Fruit fly (Drosophila melanogaster): ENCODE results near the gene CG33290.

Gene CG33290

DNA sequence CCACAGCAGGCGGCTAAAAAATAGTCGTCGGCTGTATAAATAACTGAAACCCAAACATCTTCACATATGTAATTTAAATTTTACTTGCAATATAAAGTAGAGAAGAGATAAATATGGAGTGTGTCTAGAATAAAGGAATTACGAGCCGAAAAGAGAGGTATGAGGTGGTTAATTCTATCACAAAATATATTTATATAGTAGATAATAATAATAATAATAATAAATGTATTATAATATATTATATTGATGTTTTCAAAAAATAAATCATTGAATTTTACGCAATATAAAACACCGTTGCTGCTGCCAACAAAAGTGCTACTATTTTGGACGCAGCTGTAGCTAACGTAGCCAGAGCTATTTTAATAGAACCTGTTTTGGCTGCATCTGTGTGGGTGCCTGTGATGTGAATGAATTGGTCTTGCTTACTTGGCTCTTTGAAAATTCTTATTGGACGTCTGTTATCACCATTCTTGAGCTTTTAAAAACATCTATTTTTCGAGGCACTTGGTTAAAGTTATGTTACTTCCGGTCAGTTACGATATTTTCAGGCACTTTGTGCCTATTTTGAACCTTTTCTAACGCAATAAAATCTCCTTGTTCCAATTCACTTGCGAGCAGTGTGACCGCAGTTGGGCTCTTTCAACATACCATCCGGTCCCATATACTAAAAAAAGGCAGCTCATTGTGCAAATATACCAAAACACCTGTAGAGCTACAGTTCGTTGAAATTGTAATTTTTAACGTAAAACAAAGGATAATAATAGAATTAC is 45.1 kb upstream of the CG33290 start, which contains the start of gene Hr78 (continued):
- TF ChIP-seq zen (tag; optimal IDR thresholded peaks at IDR 0.05) (peak; percentile 65), vnd (GFP tag; IDR thresholded peaks at IDR 0.05; ENCODE audit: partially characterized antibody) (no peak), phol (tag; optimal IDR thresholded peaks at IDR 0.05) (peak; percentile 79), CG11247 (GFP tag; IDR thresholded peaks at IDR 0.05) (no peak; the same call in 1 of the 2 replicates), mld (GFP tag; IDR thresholded peaks at IDR 0.05; ENCODE audit: partially characterized antibody) (no peak), CG10565 (GFP tag; optimal IDR thresholded peaks at IDR 0.05) (no peak), Fer3 (tag; optimal IDR thresholded peaks at IDR 0.05) (peak; percentile 78), Stat92E (GFP tag; optimal IDR thresholded peaks at IDR 0.05) (peak in 1 of 3 experiments; percentile 40), CG34224 (GFP tag; IDR thresholded peaks at IDR 0.05; ENCODE audit: partially characterized antibody) (0 out of 3 replicates have a peak, but pooled peaks have one; percentile 35), Asciz (GFP tag; optimal IDR thresholded peaks at IDR 0.05) (peak; percentile 86), jing (GFP tag; optimal IDR thresholded peaks at IDR 0.05) (no peak), NFAT (GFP tag; IDR thresholded peaks at IDR 0.05) (no peak; the same call in 1 of the 2 replicates), gsb (GFP tag; IDR thresholded peaks at IDR 0.05) (0 out of 2 replicates have a peak, but pooled peaks have one; percentile 45), CG7372 (GFP tag; IDR thresholded peaks at IDR 0.05) (peak; percentile 66), Mes4 (GFP tag; optimal IDR thresholded peaks at IDR 0.05) (no peak), CG4360 (GFP tag; IDR thresholded peaks at IDR 0.05) (peak; percentile 41), Deaf1 (tag; optimal IDR thresholded peaks at IDR 0.05) (peak; percentile 69), Aef1 (GFP tag; IDR thresholded peaks at IDR 0.05) (peak; percentile 42; the same call in 1 of the 3 replicates), CG12104 (GFP tag; optimal IDR thresholded peaks at IDR 0.05) (peak; percentile 70), CG13894 (tag; optimal IDR thresholded peaks at IDR 0.05) (no peak), CG6689 (GFP tag; IDR thresholded peaks at IDR 0.05) (peak; percentile 82), tna (GFP tag; IDR thresholded peaks at IDR 0.05; ENCODE audit: partially characterized antibody) (no peak), inv (GFP tag; IDR thresholded peaks at IDR 0.05; ENCODE audit: partially characterized antibody) (no peak), cad (GFP tag; optimal IDR thresholded peaks at IDR 0.05) (peak; percentile 21), ash1 (GFP tag; optimal IDR thresholded peaks at IDR 0.05) (no peak), CG3281 (GFP tag; optimal IDR thresholded peaks at IDR 0.05) (peak; percentile 89), CG13296 (GFP tag; optimal IDR thresholded peaks at IDR 0.05) (peak; percentile 92), Dfd (GFP tag; optimal IDR thresholded peaks at IDR 0.05) (no peak), CG18599 (GFP tag; optimal IDR thresholded peaks at IDR 0.05) (peak; percentile 89), Dip3 (GFP tag; optimal IDR thresholded peaks at IDR 0.05) (no peak), CTCF (GFP tag; optimal IDR thresholded peaks at IDR 0.05) (no peak), so (GFP tag; IDR thresholded peaks at IDR 0.05) (0 out of 3 replicates have a peak, but pooled peaks have one; percentile 54), toy (GFP tag; IDR thresholded peaks at IDR 0.05) (0 out of 2 replicates have a peak, but pooled peaks have one; percentile 15), Atf6 (GFP tag; IDR thresholded peaks at IDR 0.05) (peak; percentile 54; the same call in 1 of the 2 replicates), unpg (GFP tag; optimal IDR thresholded peaks at IDR 0.05) (peak; percentile 86), onecut (GFP tag; IDR thresholded peaks at IDR 0.05) (peak; percentile 51; the same call in 1 of the 2 replicates), peb (GFP tag; IDR thresholded peaks at IDR 0.05) (0 out of 2 replicates have a peak, but pooled peaks have one; percentile 4), sr (GFP tag; IDR thresholded peaks at IDR 0.05) (no peak), klu (GFP tag; IDR thresholded peaks at IDR 0.05) (no peak), CG6272 (GFP tag; IDR thresholded peaks at IDR 0.05) (no peak), NfI (GFP tag; optimal IDR thresholded peaks at IDR 0.05) (peak; percentile 77), usp (GFP tag; optimal IDR thresholded peaks at IDR 0.05) (no peak), ken (GFP tag; IDR thresholded peaks at IDR 0.05) (no peak), mirr (GFP tag; optimal IDR thresholded peaks at IDR 0.05) (no peak), ro (GFP tag; IDR thresholded peaks at IDR 0.05) (no peak), ind (GFP tag; optimal IDR thresholded peaks at IDR 0.05) (peak; percentile 77), cwo (GFP tag; optimal IDR thresholded peaks at IDR 0.05) (peak; percentile 84), CG12219 (GFP tag; optimal IDR thresholded peaks at IDR 0.05) (peak; percentile 54), CG12942 (GFP tag; optimal IDR thresholded peaks at IDR 0.05) (peak; percentile 51)

Data from whole organism, embryonic.